Fruit fly (Drosophila melanogaster): ENCODE measurements around the gene eRF1.

eRF1 gene

DNA sequence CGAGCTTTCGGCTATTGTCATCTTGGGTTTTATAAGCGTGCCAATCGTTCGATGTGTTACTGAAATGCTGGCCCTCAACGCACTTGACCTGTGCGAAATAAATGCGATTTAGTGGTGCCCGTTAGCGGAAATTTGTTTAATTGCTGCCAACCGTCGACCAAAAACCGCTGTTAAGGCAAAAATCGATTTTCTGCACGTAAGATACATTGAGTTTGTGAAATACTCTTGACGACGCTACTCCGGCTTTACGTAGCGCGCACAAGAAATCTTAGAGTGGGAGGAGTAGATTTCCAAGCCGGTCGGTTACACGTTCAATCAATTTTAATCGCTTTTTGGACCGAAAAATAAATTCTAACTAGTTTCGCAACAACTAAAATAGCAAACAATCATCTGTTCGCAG is 27.3 kb downstream of the eRF1 start:
- no peak for TF ChIP-seq CG14655 (GFP tag; optimal IDR thresholded peaks at IDR 0.05)
- TF ChIP-seq rn (GFP tag; IDR thresholded peaks at IDR 0.05) = no peak
- no peak for TF ChIP-seq CG10348 (GFP tag; IDR thresholded peaks at IDR 0.05)
- no peak for TF ChIP-seq D1 (tag; optimal IDR thresholded peaks at IDR 0.05)
- no peak for TF ChIP-seq CG4496 (GFP tag; IDR thresholded peaks at IDR 0.05)
- TF ChIP-seq CG12605 (GFP tag; IDR thresholded peaks at IDR 0.05) = no peak
- TF ChIP-seq Pif1A (GFP tag; optimal IDR thresholded peaks at IDR 0.05) = no peak
- TF ChIP-seq gl (tag; optimal IDR thresholded peaks at IDR 0.05) = no peak
- TF ChIP-seq CG15710 (tag; optimal IDR thresholded peaks at IDR 0.05) = no peak
- no peak for TF ChIP-seq CG8301 (tag; optimal IDR thresholded peaks at IDR 0.05)

DNA sequence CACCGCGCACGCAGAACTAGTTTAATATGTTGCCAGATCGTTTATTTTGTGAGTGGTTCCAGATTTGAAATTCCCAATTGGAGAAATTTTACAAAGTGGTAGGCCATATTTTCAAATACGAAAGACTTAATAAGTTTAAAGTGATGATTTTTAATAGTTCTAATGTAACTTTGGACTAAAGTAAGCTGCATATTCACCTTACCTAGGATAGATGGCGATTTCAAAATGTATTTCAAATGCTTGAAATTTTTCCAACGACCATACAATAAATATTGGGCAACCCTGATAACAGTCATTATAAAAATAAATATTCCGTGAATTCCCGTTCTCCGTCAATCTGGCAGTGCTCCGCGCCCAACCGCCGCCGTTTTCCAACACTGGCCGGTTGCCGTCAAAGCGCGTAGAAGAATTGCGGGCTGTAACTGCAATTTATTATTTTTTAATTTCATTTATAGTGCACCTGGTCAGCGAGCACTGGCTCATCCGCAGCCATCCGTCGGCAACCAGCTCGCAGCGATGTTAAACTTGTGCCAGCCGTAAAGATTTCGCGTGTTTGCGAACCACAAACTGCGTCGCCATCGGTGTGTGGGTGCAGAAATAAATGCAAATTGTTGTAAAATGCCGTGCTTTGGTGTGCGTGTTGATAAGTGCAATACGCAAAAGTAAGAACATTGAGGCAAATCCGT is 27.9 kb downstream of the eRF1 start, which contains the start of the genes Ide and RhoBTB:
TSS of gene Ide (minus strand) at position 19 of the 686 bp plus-strand sequence.
TSS of gene RhoBTB (plus strand) at position 365 of the 686 bp plus-strand sequence.
- TF ChIP-seq D1 (tag; optimal IDR thresholded peaks at IDR 0.05) = no peak
- peak; percentile 83 for TF ChIP-seq CG10348 (GFP tag; IDR thresholded peaks at IDR 0.05)
- peak; percentile 80 for TF ChIP-seq CG15710 (tag; optimal IDR thresholded peaks at IDR 0.05)
- TF ChIP-seq CG34367 (tag; optimal IDR thresholded peaks at IDR 0.05) = peak; percentile 65
- TF ChIP-seq EcR (GFP tag; optimal IDR thresholded peaks at IDR 0.05) = no peak
- TF ChIP-seq CG4496 (GFP tag; IDR thresholded peaks at IDR 0.05) = peak; percentile 74; the same call in 2 of the 3 replicates
- 0 out of 2 replicates have a peak, but pooled peaks have one; percentile 22 for TF ChIP-seq CG12605 (GFP tag; IDR thresholded peaks at IDR 0.05)
- no peak for TF ChIP-seq CG14655 (GFP tag; optimal IDR thresholded peaks at IDR 0.05)
- peak; percentile 68 for TF ChIP-seq CG9948 (tag; optimal IDR thresholded peaks at IDR 0.05)
- peak; percentile 66 for TF ChIP-seq CG8301 (tag; optimal IDR thresholded peaks at IDR 0.05)
- no peak for TF ChIP-seq Pif1A (GFP tag; optimal IDR thresholded peaks at IDR 0.05)
- TF ChIP-seq Ets98B (GFP tag; IDR thresholded peaks at IDR 0.05) = peak; percentile 42; the same call in 1 of the 2 replicates
- TF ChIP-seq CG17806 (tag; optimal IDR thresholded peaks at IDR 0.05) = peak; percentile 67
- no peak for TF ChIP-seq Pif1B (GFP tag; optimal IDR thresholded peaks at IDR 0.05)
- TF ChIP-seq CG32121 (GFP tag; IDR thresholded peaks at IDR 0.05) = peak; percentile 58
- peak; percentile 14; the same call in 1 of the 3 replicates for TF ChIP-seq fd96Ca (GFP tag; IDR thresholded peaks at IDR 0.05)
- TF ChIP-seq CG8159 (tag; optimal IDR thresholded peaks at IDR 0.05) = peak; percentile 75
- no peak for TF ChIP-seq gl (tag; optimal IDR thresholded peaks at IDR 0.05)
- no peak for TF ChIP-seq CG13204 (GFP tag; optimal IDR thresholded peaks at IDR 0.05)
- TF ChIP-seq rn (GFP tag; IDR thresholded peaks at IDR 0.05) = peak; percentile 32; the same call in 1 of the 2 replicates
- TF ChIP-seq Snoo (tag; optimal IDR thresholded peaks at IDR 0.05) = peak; percentile 71

DNA sequence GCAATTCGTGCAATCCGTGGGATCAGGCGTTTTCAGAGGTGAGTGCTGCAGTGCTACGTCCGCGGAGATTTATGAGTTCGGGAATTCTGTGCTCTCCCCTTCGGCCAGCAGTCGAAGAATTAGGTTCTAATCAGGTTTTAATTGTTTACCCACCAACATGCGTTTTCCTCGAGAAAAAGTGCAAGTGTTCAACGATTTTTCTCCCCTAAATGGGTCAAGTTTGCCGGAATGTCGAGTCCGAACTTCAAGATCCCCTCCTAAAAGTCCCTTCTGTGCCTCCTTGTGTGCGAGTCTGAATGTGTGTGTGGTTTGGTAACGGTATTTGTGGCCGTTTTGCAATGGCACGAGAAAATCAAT is 28.4 kb downstream of the eRF1 start:
- TF ChIP-seq EcR (GFP tag; optimal IDR thresholded peaks at IDR 0.05) (peak; percentile 12), CG10348 (GFP tag; IDR thresholded peaks at IDR 0.05) (no peak)

DNA sequence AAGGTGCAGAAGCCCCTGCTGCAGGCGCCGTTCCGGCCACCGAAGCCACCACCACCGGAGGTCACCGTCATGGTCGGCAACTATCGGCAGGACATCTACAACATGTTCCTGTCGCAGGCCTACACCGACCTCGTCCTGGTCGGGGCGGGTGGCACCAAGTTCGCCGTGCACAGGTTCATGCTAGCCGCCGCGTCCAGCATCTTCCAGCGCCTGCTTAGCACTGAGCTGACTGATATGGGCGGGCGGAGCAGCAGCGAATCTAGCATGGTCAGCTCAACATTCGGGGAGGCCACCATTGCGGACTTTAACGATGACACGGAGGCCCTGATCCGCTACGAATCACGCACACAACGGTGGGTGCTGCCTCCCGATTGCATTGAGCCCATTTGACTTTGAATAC is 31.3 kb downstream of the eRF1 start:
- TF ChIP-seq CG8301 (tag; optimal IDR thresholded peaks at IDR 0.05) (no peak), Pif1A (GFP tag; optimal IDR thresholded peaks at IDR 0.05) (no peak), CG13204 (GFP tag; optimal IDR thresholded peaks at IDR 0.05) (no peak), CG9948 (tag; optimal IDR thresholded peaks at IDR 0.05) (no peak), D1 (tag; optimal IDR thresholded peaks at IDR 0.05) (no peak)

DNA sequence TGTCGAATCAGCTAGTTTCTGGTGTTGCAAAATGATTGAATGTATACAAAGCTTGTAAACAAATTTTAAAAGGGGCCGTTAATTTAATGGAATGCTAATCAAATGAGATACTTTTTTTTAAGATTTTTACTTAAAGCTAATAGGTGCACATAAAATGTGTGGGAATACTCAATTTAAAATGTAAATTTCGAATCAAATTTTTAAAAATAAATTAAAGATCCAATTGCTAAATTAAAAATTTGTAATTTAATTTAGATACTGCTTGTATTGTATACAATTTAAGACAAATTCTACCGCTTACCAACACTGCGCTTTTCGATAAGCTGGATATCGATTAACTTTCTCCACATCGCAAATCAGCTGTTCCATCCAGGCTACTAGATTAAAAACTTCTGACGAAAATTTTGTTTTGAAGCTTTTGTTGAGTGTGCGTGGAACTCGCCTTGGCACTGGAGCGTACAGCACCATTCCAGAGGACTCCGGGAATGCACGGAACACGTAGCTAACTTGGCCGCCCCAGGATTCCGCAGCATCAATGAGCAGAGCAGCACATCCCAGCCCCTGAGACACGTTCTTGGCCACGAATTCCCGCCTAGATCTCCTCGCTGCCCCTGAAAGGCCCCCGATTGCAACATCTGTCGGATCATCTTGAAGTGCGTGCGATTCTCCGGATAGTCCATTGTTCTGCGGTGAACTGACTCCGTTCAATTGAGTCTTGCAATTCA is 36.1 kb downstream of the eRF1 start, which contains the start of the genes CG5498 and fbl:
TSS of gene CG5498 (minus strand) at position 24 of the 725 bp plus-strand sequence.
TSS of gene fbl (plus strand) at position 344 of the 725 bp plus-strand sequence.
- TF ChIP-seq CG8301 (tag; optimal IDR thresholded peaks at IDR 0.05) (peak; percentile 59), CG15710 (tag; optimal IDR thresholded peaks at IDR 0.05) (peak; percentile 69), D1 (tag; optimal IDR thresholded peaks at IDR 0.05) (peak; percentile 68), CG8159 (tag; optimal IDR thresholded peaks at IDR 0.05) (peak; percentile 75), CG4496 (GFP tag; IDR thresholded peaks at IDR 0.05) (0 out of 3 replicates have a peak, but pooled peaks have one; percentile 55), CG32121 (GFP tag; IDR thresholded peaks at IDR 0.05) (peak; percentile 49; the same call in 1 of the 2 replicates), Ets98B (GFP tag; IDR thresholded peaks at IDR 0.05) (no peak), CG9948 (tag; optimal IDR thresholded peaks at IDR 0.05) (peak; percentile 61), CG17806 (tag; optimal IDR thresholded peaks at IDR 0.05) (peak; percentile 57), CG34367 (tag; optimal IDR thresholded peaks at IDR 0.05) (peak; percentile 36), Pif1B (GFP tag; optimal IDR thresholded peaks at IDR 0.05) (peak; percentile 5), gl (tag; optimal IDR thresholded peaks at IDR 0.05) (no peak), Pif1A (GFP tag; optimal IDR thresholded peaks at IDR 0.05) (no peak), CG12605 (GFP tag; IDR thresholded peaks at IDR 0.05) (no peak), Snoo (tag; optimal IDR thresholded peaks at IDR 0.05) (peak; percentile 64)

DNA sequence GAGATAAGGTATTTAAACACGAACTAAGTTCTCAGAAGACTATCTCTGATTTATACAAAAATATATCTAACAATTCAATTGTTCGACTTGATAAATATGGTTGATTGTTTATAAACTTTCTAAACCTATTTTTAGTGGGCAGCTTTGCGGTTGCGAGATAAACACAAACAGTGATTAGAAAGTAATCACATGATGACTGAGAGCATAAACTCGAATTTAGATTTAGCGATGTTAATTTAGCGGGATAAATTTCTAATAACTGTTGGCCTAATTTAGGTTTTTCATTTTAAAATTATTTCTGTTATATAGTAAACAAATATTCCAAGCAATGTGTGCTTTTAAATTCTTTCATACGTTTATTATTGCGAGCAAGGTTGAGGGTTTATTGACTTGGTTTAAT is 36.9 kb downstream of the eRF1 start:
- TF ChIP-seq fd96Ca (GFP tag; IDR thresholded peaks at IDR 0.05) (no peak), CG14655 (GFP tag; optimal IDR thresholded peaks at IDR 0.05) (no peak)
